Worm (Caenorhabditis elegans): Measurements from ENCODE around the gene best-23.
A peak's percentile ranks its signal among the peaks of the same experiment; 100 is the strongest.

best-23 gene

ce11 chrII:7945168-7945567 is 37.8 kb upstream of the best-23 start, which contains the start of gene dbt-1 (continued):
- TF ChIP-seq tra-1 (GFP tag; IDR thresholded peaks at IDR 0.05) (0 out of 2 replicates have a peak, but pooled peaks have one; percentile 10), duxl-1 (tag; optimal IDR thresholded peaks at IDR 0.05; ENCODE audit: poor library complexity) (peak; percentile 86), lir-3 (tag; optimal IDR thresholded peaks at IDR 0.05) (no peak), F10B5.3 (tag; optimal IDR thresholded peaks at IDR 0.05) (peak; percentile 76), dve-1 (tag; optimal IDR thresholded peaks at IDR 0.05; ENCODE audit: insufficient read depth) (peak; percentile 77), F37D6.2 (tag; optimal IDR thresholded peaks at IDR 0.05) (peak; percentile 38), D1046.2 (GFP tag; IDR thresholded peaks at IDR 0.05) (no peak), nhr-77 (tag; optimal IDR thresholded peaks at IDR 0.05) (peak; percentile 18), ceh-82 (tag; optimal IDR thresholded peaks at IDR 0.05) (no peak), spr-1 (tag; optimal IDR thresholded peaks at IDR 0.05) (peak; percentile 15), php-3 (GFP tag; IDR thresholded peaks at IDR 0.05) (0 out of 2 replicates have a peak, but pooled peaks have one; percentile 18), ceh-62 (tag; optimal IDR thresholded peaks at IDR 0.05) (no peak), daf-16 (GFP tag; optimal IDR thresholded peaks at IDR 0.05) (peak in 1 of 2 experiments; percentile 13), daf-16 (tag; optimal IDR thresholded peaks at IDR 0.05) (peak; percentile 36), nhr-6 (tag; optimal IDR thresholded peaks at IDR 0.05) (peak; percentile 52), ama-1 (optimal IDR thresholded peaks at IDR 0.05) (peak; percentile 43), saeg-2 (GFP tag; IDR thresholded peaks at IDR 0.05) (no peak), ctbp-1 (GFP tag; IDR thresholded peaks at IDR 0.05) (peak; percentile 22; the same call in 1 of the 2 replicates), ztf-7 (tag; optimal IDR thresholded peaks at IDR 0.05) (peak; percentile 49)

DNA sequence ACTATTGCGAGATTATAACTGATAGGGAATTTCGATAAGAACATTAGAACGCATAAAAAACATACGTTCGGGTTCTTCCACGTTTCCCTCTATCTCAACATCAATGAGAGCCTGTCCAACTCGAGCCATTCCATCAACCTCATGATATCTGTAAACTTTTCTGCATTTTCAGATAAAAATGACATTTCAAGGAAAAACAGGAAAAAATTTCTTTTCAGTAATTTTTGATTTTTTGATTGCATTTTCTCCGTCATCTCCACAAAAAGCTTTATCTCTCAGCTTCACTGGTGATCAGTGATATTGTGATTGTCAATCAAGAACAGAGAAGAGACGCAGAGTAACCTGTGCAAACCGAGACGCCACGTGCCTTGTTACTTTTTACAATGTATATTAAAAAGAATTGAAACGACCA is 37.0 kb upstream of the best-23 start:
- no peak for TF ChIP-seq lin-15B (tag; optimal IDR thresholded peaks at IDR 0.05)
- TF ChIP-seq mdl-1 (tag; optimal IDR thresholded peaks at IDR 0.05) = peak in 1 of 2 experiments; percentile 81
- TF ChIP-seq rbr-2 (tag; optimal IDR thresholded peaks at IDR 0.05) = no peak
- TF ChIP-seq pha-4 (GFP tag; IDR thresholded peaks at IDR 0.05) = no peak
- no peak for TF ChIP-seq pha-4 (tag; optimal IDR thresholded peaks at IDR 0.05)
- no peak for TF ChIP-seq mep-1 (tag; optimal IDR thresholded peaks at IDR 0.05)
- no peak for TF ChIP-seq lin-39 (tag; optimal IDR thresholded peaks at IDR 0.05)
- no peak for TF ChIP-seq madf-9 (GFP tag; conservative IDR thresholded peaks at IDR 0.05)
- no peak for TF ChIP-seq hmg-1.1 (GFP tag; IDR thresholded peaks at IDR 0.05)
- no peak for TF ChIP-seq snpc-1.2 (GFP tag; IDR thresholded peaks at IDR 0.05)
- TF ChIP-seq nhr-48 (tag; optimal IDR thresholded peaks at IDR 0.05) = peak; percentile 73
- TF ChIP-seq nhr-41 (GFP tag; IDR thresholded peaks at IDR 0.05) = no peak
- no peak for TF ChIP-seq ama-1 (optimal IDR thresholded peaks at IDR 0.05)
- TF ChIP-seq hif-1 (tag; optimal IDR thresholded peaks at IDR 0.05) = no peak
- TF ChIP-seq F10B5.3 (tag; optimal IDR thresholded peaks at IDR 0.05) = no peak
- peak; percentile 33 for TF ChIP-seq dpl-1 (GFP tag; optimal IDR thresholded peaks at IDR 0.05)
- no peak for TF ChIP-seq zip-11 (GFP tag; IDR thresholded peaks at IDR 0.05)
- TF ChIP-seq Y5F2A.4 (GFP tag; optimal IDR thresholded peaks at IDR 0.05) = no peak
- TF ChIP-seq ZK337.2 (GFP tag; IDR thresholded peaks at IDR 0.05) = no peak
- TF ChIP-seq F37D6.2 (tag; optimal IDR thresholded peaks at IDR 0.05) = no peak
- TF ChIP-seq mxl-3 (GFP tag; optimal IDR thresholded peaks at IDR 0.05) = peak; percentile 61
- peak; percentile 15 for TF ChIP-seq mes-2 (tag; optimal IDR thresholded peaks at IDR 0.05; ENCODE audit: poor library complexity, severe bottlenecking)
- no peak for TF ChIP-seq pqm-1 (tag; optimal IDR thresholded peaks at IDR 0.05)
- peak; percentile 58 for TF ChIP-seq T20F7.1 (GFP tag; optimal IDR thresholded peaks at IDR 0.05)
- no peak for TF ChIP-seq ceh-28 (tag; optimal IDR thresholded peaks at IDR 0.05)
- no peak for TF ChIP-seq attf-4 (tag; optimal IDR thresholded peaks at IDR 0.05)
- no peak for TF ChIP-seq nhr-42 (GFP tag; IDR thresholded peaks at IDR 0.05)
- no peak for TF ChIP-seq fkh-10 (GFP tag; optimal IDR thresholded peaks at IDR 0.05)
- no peak for TF ChIP-seq T26A8.4 (GFP tag; IDR thresholded peaks at IDR 0.05)
- no peak for TF ChIP-seq unc-130 (GFP tag; optimal IDR thresholded peaks at IDR 0.05)
- no peak for TF ChIP-seq lin-29 (GFP tag; IDR thresholded peaks at IDR 0.05)
- TF ChIP-seq aha-1 (tag) = peak; percentile 94
- TF ChIP-seq ctbp-1 (GFP tag; IDR thresholded peaks at IDR 0.05) = no peak
- TF ChIP-seq hlh-11 (tag; optimal IDR thresholded peaks at IDR 0.05) = peak; percentile 77
- no peak for TF ChIP-seq ZK546.5 (tag; optimal IDR thresholded peaks at IDR 0.05)
- TF ChIP-seq nhr-102 (tag; optimal IDR thresholded peaks at IDR 0.05) = no peak
